Worm (Caenorhabditis elegans): ENCODE data around the gene gba-4.

gba-4 gene

ce11 chrIV:5380140-5380539 lies 29.4 kb upstream of the gba-4 start:
- TF ChIP-seq ztf-11 (tag; optimal IDR thresholded peaks at IDR 0.05): no peak
- TF ChIP-seq elt-3 (tag; optimal IDR thresholded peaks at IDR 0.05): no peak
- TF ChIP-seq sptf-1 (tag; optimal IDR thresholded peaks at IDR 0.05): no peak
- TF ChIP-seq ceh-39 (tag; optimal IDR thresholded peaks at IDR 0.05): no peak
- no peak for TF ChIP-seq drap-1 (GFP tag; optimal IDR thresholded peaks at IDR 0.05)
- TF ChIP-seq elt-1 (tag; optimal IDR thresholded peaks at IDR 0.05; ENCODE audit: borderline replicate concordance, insufficient read depth): no peak
- TF ChIP-seq mab-5 (tag; optimal IDR thresholded peaks at IDR 0.05): no peak
- no peak for TF ChIP-seq cnd-1 (tag; optimal IDR thresholded peaks at IDR 0.05)
- TF ChIP-seq flh-1 (GFP tag; optimal IDR thresholded peaks at IDR 0.05): no peak
- TF ChIP-seq snpc-4 (tag; optimal IDR thresholded peaks at IDR 0.05): no peak
- no peak for TF ChIP-seq nhr-2 (tag; optimal IDR thresholded peaks at IDR 0.05)
- no peak for TF ChIP-seq lin-13 (tag; optimal IDR thresholded peaks at IDR 0.05)
- no peak for TF ChIP-seq nhr-76 (tag; optimal IDR thresholded peaks at IDR 0.05)
- TF ChIP-seq ces-1 (GFP tag; optimal IDR thresholded peaks at IDR 0.05): no peak
- no peak for TF ChIP-seq nhr-237 (tag; optimal IDR thresholded peaks at IDR 0.05)
- TF ChIP-seq M03D4.4 (tag; optimal IDR thresholded peaks at IDR 0.05): no peak
- TF ChIP-seq lsy-2 (tag; optimal IDR thresholded peaks at IDR 0.05): no peak
- no peak for TF ChIP-seq unc-62 (GFP tag; optimal IDR thresholded peaks at IDR 0.05)

DNA sequence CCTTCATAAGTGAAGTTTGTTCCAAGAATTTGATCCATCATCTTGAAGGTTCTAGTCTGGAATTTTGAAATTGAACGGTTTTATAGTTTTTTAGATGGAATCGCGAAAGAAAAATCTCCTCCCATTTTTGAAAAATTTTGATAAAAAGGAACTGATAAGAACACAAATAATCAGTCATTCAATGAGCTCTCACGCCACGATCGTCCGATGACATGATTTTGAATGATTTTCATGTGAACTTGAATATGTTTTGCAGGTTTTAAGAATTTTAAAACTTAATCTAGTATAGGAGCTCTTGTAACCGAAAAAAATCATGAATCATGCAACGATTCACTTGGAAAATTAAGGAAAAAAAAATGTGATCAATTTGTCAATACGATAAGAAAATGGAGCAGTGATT lies 26.4 kb upstream of the gba-4 start, which contains the start of gene elo-5:
Gene elo-5 (minus strand): TSS at position 56 of the 400 bp plus-strand sequence.
- TF ChIP-seq cnd-1 (tag; optimal IDR thresholded peaks at IDR 0.05) (no peak), sem-2 (GFP tag; optimal IDR thresholded peaks at IDR 0.05) (no peak), zip-8 (tag; optimal IDR thresholded peaks at IDR 0.05) (no peak), pha-4 (tag; optimal IDR thresholded peaks at IDR 0.05) (no peak), bed-3 (GFP tag; optimal IDR thresholded peaks at IDR 0.05) (no peak), unc-39 (tag; optimal IDR thresholded peaks at IDR 0.05) (no peak), elt-1 (tag; optimal IDR thresholded peaks at IDR 0.05; ENCODE audit: borderline replicate concordance, insufficient read depth) (no peak), sptf-1 (tag; optimal IDR thresholded peaks at IDR 0.05) (no peak), mep-1 (tag; optimal IDR thresholded peaks at IDR 0.05) (no peak), drap-1 (GFP tag; optimal IDR thresholded peaks at IDR 0.05) (no peak), ceh-39 (tag; optimal IDR thresholded peaks at IDR 0.05) (no peak), ceh-83 (GFP tag; optimal IDR thresholded peaks at IDR 0.05) (no peak), snpc-4 (tag; optimal IDR thresholded peaks at IDR 0.05) (no peak), elt-3 (tag; optimal IDR thresholded peaks at IDR 0.05) (no peak), flh-1 (GFP tag; optimal IDR thresholded peaks at IDR 0.05) (no peak), lin-32 (GFP tag; optimal IDR thresholded peaks at IDR 0.05) (no peak), M03D4.4 (tag; optimal IDR thresholded peaks at IDR 0.05) (no peak)

- no peak for TF ChIP-seq ceh-83 (GFP tag; optimal IDR thresholded peaks at IDR 0.05)
- TF ChIP-seq nhr-237 (tag; optimal IDR thresholded peaks at IDR 0.05): no peak
- TF ChIP-seq bed-3 (GFP tag; optimal IDR thresholded peaks at IDR 0.05): no peak
- TF ChIP-seq lin-13 (tag; optimal IDR thresholded peaks at IDR 0.05): no peak
- no peak for TF ChIP-seq unc-39 (tag; optimal IDR thresholded peaks at IDR 0.05)
- no peak for TF ChIP-seq ceh-43 (GFP tag; optimal IDR thresholded peaks at IDR 0.05)
- no peak for TF ChIP-seq nhr-12 (tag; optimal IDR thresholded peaks at IDR 0.05)
- no peak for TF ChIP-seq snpc-4 (tag; optimal IDR thresholded peaks at IDR 0.05)
- TF ChIP-seq zip-8 (tag; optimal IDR thresholded peaks at IDR 0.05): no peak
- no peak for TF ChIP-seq nhr-28 (tag; optimal IDR thresholded peaks at IDR 0.05)
- TF ChIP-seq ztf-11 (tag; optimal IDR thresholded peaks at IDR 0.05): no peak
- TF ChIP-seq mep-1 (tag; optimal IDR thresholded peaks at IDR 0.05): no peak
- no peak for TF ChIP-seq nhr-76 (tag; optimal IDR thresholded peaks at IDR 0.05)
- no peak for TF ChIP-seq mab-5 (tag; optimal IDR thresholded peaks at IDR 0.05)
Measured at ce11 chrIV:5374946-5375345, 24.2 kb upstream of the gba-4 start.

DNA sequence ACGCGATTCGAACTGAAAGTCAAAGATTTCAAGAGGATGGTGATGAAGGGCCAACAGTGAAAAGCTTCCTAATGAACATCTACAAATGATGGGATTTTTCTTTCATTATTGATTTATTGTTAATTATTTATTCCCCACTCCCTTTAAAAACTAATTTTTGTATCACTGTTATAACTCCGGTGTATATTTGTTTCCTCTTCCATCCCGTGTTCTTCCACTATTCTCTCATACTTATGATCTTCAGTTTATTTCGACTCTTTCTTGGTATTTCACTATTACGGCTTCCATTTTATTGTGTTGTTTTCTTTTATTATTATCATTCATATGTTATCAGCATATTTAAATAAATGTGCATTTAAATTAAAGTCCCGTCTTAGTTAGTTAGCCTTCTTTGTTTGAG lies 23.6 kb upstream of the gba-4 start:
- TF ChIP-seq ztf-11 (tag; optimal IDR thresholded peaks at IDR 0.05) (no peak), ceh-43 (GFP tag; optimal IDR thresholded peaks at IDR 0.05) (no peak), unc-39 (tag; optimal IDR thresholded peaks at IDR 0.05) (no peak), cnd-1 (tag; optimal IDR thresholded peaks at IDR 0.05) (no peak), mls-2 (tag; optimal IDR thresholded peaks at IDR 0.05) (no peak), nhr-2 (tag; optimal IDR thresholded peaks at IDR 0.05) (no peak), unc-62 (GFP tag; optimal IDR thresholded peaks at IDR 0.05) (no peak), snpc-4 (tag; optimal IDR thresholded peaks at IDR 0.05) (no peak), nhr-28 (tag; optimal IDR thresholded peaks at IDR 0.05) (no peak), elt-3 (tag; optimal IDR thresholded peaks at IDR 0.05) (no peak)

ce11 chrIV:5370914-5371313 lies 20.2 kb upstream of the gba-4 start:
- no peak for TF ChIP-seq snpc-4 (tag; optimal IDR thresholded peaks at IDR 0.05)
- peak; percentile 20 for TF ChIP-seq ces-1 (GFP tag; optimal IDR thresholded peaks at IDR 0.05)
- no peak for TF ChIP-seq ceh-83 (GFP tag; optimal IDR thresholded peaks at IDR 0.05)
- peak; percentile 43 for TF ChIP-seq unc-120 (tag; optimal IDR thresholded peaks at IDR 0.05; ENCODE audit: poor library complexity, severe bottlenecking)
- no peak for TF ChIP-seq unc-62 (GFP tag; optimal IDR thresholded peaks at IDR 0.05)
- peak; percentile 6 for TF ChIP-seq ceh-39 (tag; optimal IDR thresholded peaks at IDR 0.05)
- TF ChIP-seq lin-13 (tag; optimal IDR thresholded peaks at IDR 0.05): no peak
- TF ChIP-seq lin-32 (GFP tag; optimal IDR thresholded peaks at IDR 0.05): no peak
- peak; percentile 68 for TF ChIP-seq mep-1 (tag; optimal IDR thresholded peaks at IDR 0.05)
- peak; percentile 54 for TF ChIP-seq lsy-2 (tag; optimal IDR thresholded peaks at IDR 0.05)
- no peak for TF ChIP-seq zip-8 (tag; optimal IDR thresholded peaks at IDR 0.05)
- TF ChIP-seq nhr-2 (tag; optimal IDR thresholded peaks at IDR 0.05): no peak
- TF ChIP-seq sptf-1 (tag; optimal IDR thresholded peaks at IDR 0.05): peak; percentile 71
- no peak for TF ChIP-seq sem-2 (GFP tag; optimal IDR thresholded peaks at IDR 0.05)
- no peak for TF ChIP-seq drap-1 (GFP tag; optimal IDR thresholded peaks at IDR 0.05)
- no peak for TF ChIP-seq ztf-11 (tag; optimal IDR thresholded peaks at IDR 0.05)
- TF ChIP-seq mls-2 (tag; optimal IDR thresholded peaks at IDR 0.05): no peak
- no peak for TF ChIP-seq pha-4 (tag; optimal IDR thresholded peaks at IDR 0.05)
- TF ChIP-seq tbx-8 (GFP tag; optimal IDR thresholded peaks at IDR 0.05): no peak
- TF ChIP-seq bed-3 (GFP tag; optimal IDR thresholded peaks at IDR 0.05): no peak
- peak; percentile 0 for TF ChIP-seq ceh-43 (GFP tag; optimal IDR thresholded peaks at IDR 0.05)
- TF ChIP-seq elt-3 (tag; optimal IDR thresholded peaks at IDR 0.05): no peak
- peak; percentile 79 for TF ChIP-seq M03D4.4 (tag; optimal IDR thresholded peaks at IDR 0.05)
- TF ChIP-seq nhr-237 (tag; optimal IDR thresholded peaks at IDR 0.05): peak; percentile 65
- no peak for TF ChIP-seq nhr-12 (tag; optimal IDR thresholded peaks at IDR 0.05)
- TF ChIP-seq mab-5 (tag; optimal IDR thresholded peaks at IDR 0.05): no peak
- no peak for TF ChIP-seq ham-2 (GFP tag; optimal IDR thresholded peaks at IDR 0.05)
- no peak for TF ChIP-seq blmp-1 (tag; optimal IDR thresholded peaks at IDR 0.05)
- no peak for TF ChIP-seq nhr-76 (tag; optimal IDR thresholded peaks at IDR 0.05)
- no peak for TF ChIP-seq hlh-1 (tag; optimal IDR thresholded peaks at IDR 0.05)
- no peak for TF ChIP-seq flh-1 (GFP tag; optimal IDR thresholded peaks at IDR 0.05)
- no peak for TF ChIP-seq unc-39 (tag; optimal IDR thresholded peaks at IDR 0.05)

All from whole organism, mixed stage, embryonic.